Worm (Caenorhabditis elegans) whole organism, young adult: Measurements from ENCODE around the gene ttr-30.

Source experiments
- B0336.3 ChIP-seq: fragments of 200-800 bp; sonication (Bioruptor generic); IDR thresholded peaks from 2 replicates; pipeline ENCODE4 v1.3.6; 2022; ENCODE audit warnings: missing genetic modification characterization, missing compliant biosample characterization
- C17E4.6 ChIP-seq: fragments of 200-800 bp; sonication (Bioruptor generic); IDR thresholded peaks from 2 replicates; pipeline ENCODE4 v1.3.6; 2022; ENCODE audit warnings: missing genetic modification reagents, missing genetic modification characterization, missing compliant biosample characterization
- F10E7.11 ChIP-seq: sonication (generic microtip); optimal IDR thresholded peaks from 2 replicates; lab custom pipeline; 2017; ENCODE audit warnings: mild to moderate bottlenecking, missing genetic modification characterization, moderate library complexity, missing compliant biosample characterization
- F23B12.7 ChIP-seq: sonication (generic microtip); optimal IDR thresholded peaks from 2 replicates; lab custom pipeline; 2017; ENCODE audit warnings: missing genetic modification characterization, mild to moderate bottlenecking, missing compliant biosample characterization, antibody characterized with exemption, moderate library complexity; ENCODE audit not compliant: insufficient read depth
- F37B4.10 ChIP-seq: fragments of 200-800 bp; sonication (Bioruptor generic); IDR thresholded peaks from 2 replicates; pipeline ENCODE4 v1.3.6; 2022; ENCODE audit warnings: missing genetic modification characterization, missing compliant biosample characterization
- K11D2.4 ChIP-seq: fragments of 200-800 bp; sonication (Bioruptor generic); IDR thresholded peaks from 2 replicates; pipeline ENCODE4 v1.3.6; 2022; ENCODE audit warnings: missing genetic modification reagents, missing genetic modification characterization, missing compliant biosample characterization
- K12H6.12 ChIP-seq: fragments of 200-800 bp; sonication (Bioruptor generic); optimal IDR thresholded peaks from 2 replicates; lab custom pipeline; 2018; ENCODE audit warnings: mild to moderate bottlenecking, missing genetic modification characterization, missing compliant biosample characterization
- T07F8.4 ChIP-seq: sonication (generic microtip); optimal IDR thresholded peaks from 2 replicates; lab custom pipeline; 2016; ENCODE audit warnings: mild to moderate bottlenecking, missing genetic modification characterization, moderate library complexity, missing compliant biosample characterization
- Y67H2A.10 ChIP-seq: fragments of 200-800 bp; sonication (Bioruptor generic); conservative IDR thresholded peaks from 2 replicates; pipeline ENCODE4 v1.3.6; 2022; ENCODE audit warnings: missing genetic modification reagents, missing genetic modification characterization, missing compliant biosample characterization
- Y79H2A.3 ChIP-seq: fragments of 200-800 bp; sonication (Bioruptor generic); conservative IDR thresholded peaks from 2 replicates; pipeline ENCODE4 v1.3.6; 2022; ENCODE audit warnings: missing genetic modification reagents, missing genetic modification characterization, missing compliant biosample characterization
- ZK185.1 ChIP-seq: sonication (generic microtip); optimal IDR thresholded peaks from 2 replicates; lab custom pipeline; 2016; ENCODE audit warnings: mild to moderate bottlenecking, missing genetic modification characterization, missing compliant biosample characterization; ENCODE audit not compliant: poor library complexity, severe bottlenecking
- akir-1 ChIP-seq: fragments of 200-800 bp; sonication (Bioruptor generic); optimal IDR thresholded peaks from 2 replicates; lab custom pipeline; 2018; ENCODE audit warnings: mild to moderate bottlenecking, missing genetic modification characterization, moderate library complexity, missing compliant biosample characterization
- bed-1 ChIP-seq: fragments of 200-800 bp; sonication (Bioruptor generic); IDR thresholded peaks from 2 replicates; pipeline ENCODE4 v1.3.6; 2022; ENCODE audit warnings: missing genetic modification reagents, missing genetic modification characterization, missing compliant biosample characterization
- ccch-3 ChIP-seq: fragments of 200-800 bp; sonication (Bioruptor generic); optimal IDR thresholded peaks from 2 replicates; lab custom pipeline; 2018; ENCODE audit warnings: mild to moderate bottlenecking, missing genetic modification characterization, missing compliant biosample characterization
- cebp-1 ChIP-seq, 2 experiments: fragments of 200-800 bp in 1 of 2; sonication (Bioruptor generic) in 1 of 2; sonication (generic microtip) in 1 of 2; IDR thresholded peaks in 1 of 2; optimal IDR thresholded peaks in 1 of 2; 2 replicates each; pipeline versions ENCODE4 v1.3.6 to Lab custom; 2017 to 2022; ENCODE audit warnings: missing compliant biosample characterization in 2 of 2, missing genetic modification characterization in 2 of 2, mild to moderate bottlenecking in 1 of 2, missing genetic modification reagents in 1 of 2, moderate library complexity in 1 of 2
- ceh-40 ChIP-seq: fragments of 200-800 bp; sonication (Bioruptor generic); IDR thresholded peaks from 2 replicates; pipeline ENCODE4 v1.3.6; 2022; ENCODE audit warnings: missing genetic modification characterization, missing compliant biosample characterization
- chd-7 ChIP-seq: sonication (generic microtip); optimal IDR thresholded peaks from 2 replicates; lab custom pipeline; 2016; ENCODE audit warnings: mild to moderate bottlenecking, missing genetic modification characterization, moderate library complexity, missing compliant biosample characterization
- die-1 ChIP-seq: sonication (generic microtip); optimal IDR thresholded peaks from 2 replicates; lab custom pipeline; 2016; ENCODE audit warnings: missing genotype, mild to moderate bottlenecking, missing genetic modification characterization, missing compliant biosample characterization
- fkh-3 ChIP-seq: sonication (generic microtip); optimal IDR thresholded peaks from 2 replicates; lab custom pipeline; 2016; ENCODE audit warnings: mild to moderate bottlenecking, missing genetic modification characterization, missing compliant biosample characterization
- him-1 ChIP-seq: sonication (generic microtip); optimal IDR thresholded peaks from 2 replicates; lab custom pipeline; 2016; ENCODE audit warnings: missing genotype, missing genetic modification reagents, missing genetic modification characterization, missing compliant biosample characterization
- hmg-1.2 ChIP-seq: fragments of 200-800 bp; sonication (Bioruptor generic); IDR thresholded peaks from 2 replicates; pipeline ENCODE4 v1.3.6; 2022; ENCODE audit warnings: missing genetic modification reagents, missing genetic modification characterization, missing compliant biosample characterization
- hmg-20 ChIP-seq: fragments of 200-800 bp; sonication (Bioruptor generic); IDR thresholded peaks from 2 replicates; pipeline ENCODE4 v1.3.6; 2022; ENCODE audit warnings: missing genetic modification reagents, missing genetic modification characterization, missing compliant biosample characterization
- hsf-1 ChIP-seq: fragments of 200-800 bp; sonication (Bioruptor generic); IDR thresholded peaks from 2 replicates; pipeline ENCODE4 v1.3.6; 2022; ENCODE audit warnings: missing genetic modification reagents, missing genetic modification characterization, missing compliant biosample characterization
- lag-1 ChIP-seq: fragments of 200-800 bp; sonication (Bioruptor generic); IDR thresholded peaks from 2 replicates; pipeline ENCODE4 v1.3.6; 2022; ENCODE audit warnings: missing genetic modification reagents, missing genetic modification characterization, missing compliant biosample characterization
- let-526 ChIP-seq: fragments of 200-800 bp; sonication (Bioruptor generic); IDR thresholded peaks from 2 replicates; pipeline ENCODE4 v1.3.6; 2022; ENCODE audit warnings: missing genetic modification reagents, missing genetic modification characterization, missing compliant biosample characterization
- let-607 ChIP-seq, 2 experiments: fragments of 200-800 bp in 1 of 2; sonication (Bioruptor generic) in 1 of 2; sonication (generic microtip) in 1 of 2; optimal IDR thresholded peaks; 2 replicates each; lab custom pipeline; 2016 to 2018; ENCODE audit warnings: mild to moderate bottlenecking in 2 of 2, missing compliant biosample characterization in 2 of 2, missing genetic modification characterization in 2 of 2, moderate library complexity in 2 of 2, missing genotype in 1 of 2
- lin-40 ChIP-seq: sonication (generic microtip); optimal IDR thresholded peaks from 2 replicates; lab custom pipeline; 2016; ENCODE audit warnings: missing genetic modification characterization, mild to moderate bottlenecking, missing compliant biosample characterization, missing genotype, missing genetic modification reagents
- lir-1 ChIP-seq: fragments of 200-800 bp; sonication (Bioruptor generic); conservative IDR thresholded peaks from 2 replicates; pipeline ENCODE4 v1.3.6; 2022; ENCODE audit warnings: missing genetic modification reagents, missing genetic modification characterization, missing compliant biosample characterization
- madf-3 ChIP-seq: fragments of 200-800 bp; sonication (Bioruptor generic); IDR thresholded peaks from 2 replicates; pipeline ENCODE4 v1.3.6; 2022; ENCODE audit warnings: missing genetic modification reagents, missing genetic modification characterization, missing compliant biosample characterization
- madf-6 ChIP-seq: fragments of 200-800 bp; sonication (Bioruptor generic); IDR thresholded peaks from 2 replicates; pipeline ENCODE4 v1.3.6; 2022; ENCODE audit warnings: missing genetic modification reagents, missing genetic modification characterization, missing compliant biosample characterization
- mes-4 ChIP-seq: sonication (generic microtip); optimal IDR thresholded peaks from 2 replicates; lab custom pipeline; 2016; ENCODE audit warnings: missing genotype, missing genetic modification characterization, missing compliant biosample characterization
- nhr-179 ChIP-seq: sonication (generic microtip); optimal IDR thresholded peaks from 2 replicates; lab custom pipeline; 2016; ENCODE audit warnings: mild to moderate bottlenecking, missing genetic modification characterization, missing compliant biosample characterization
- sdz-38 ChIP-seq: sonication (generic microtip); optimal IDR thresholded peaks from 2 replicates; lab custom pipeline; 2016; ENCODE audit warnings: missing genotype, missing genetic modification characterization, missing compliant biosample characterization
- snpc-1.1 ChIP-seq: sonication (generic microtip); optimal IDR thresholded peaks from 2 replicates; lab custom pipeline; 2017; ENCODE audit warnings: missing genetic modification characterization, mild to moderate bottlenecking, missing compliant biosample characterization, antibody characterized with exemption, moderate library complexity, missing genotype, missing genetic modification reagents; ENCODE audit not compliant: insufficient read depth
- snpc-4 ChIP-seq, 5 experiments: fragments of 150-350 bp in 1 of 5; sonication (generic microtip) in 4 of 5; optimal IDR thresholded peaks; 2 replicates each; lab custom pipeline; 2014 to 2018; ENCODE audit warnings: missing genetic modification characterization in 5 of 5, missing biosample characterization in 3 of 5, antibody characterized with exemption in 2 of 5, mild to moderate bottlenecking in 2 of 5, missing compliant biosample characterization in 2 of 5, missing genotype in 2 of 5, moderate library complexity in 2 of 5, missing genetic modification reagents in 1 of 5
- xnd-1 ChIP-seq: sonication (generic microtip); optimal IDR thresholded peaks from 2 replicates; lab custom pipeline; 2016; ENCODE audit warnings: missing genotype, missing genetic modification reagents, missing genetic modification characterization, missing compliant biosample characterization
- zfh-2 ChIP-seq: fragments of 200-800 bp; sonication (Bioruptor generic); conservative IDR thresholded peaks from 2 replicates; pipeline ENCODE4 v1.3.6; 2022; ENCODE audit warnings: missing genetic modification reagents, missing genetic modification characterization, missing compliant biosample characterization
- zim-3 ChIP-seq: sonication (generic microtip); optimal IDR thresholded peaks from 2 replicates; lab custom pipeline; 2017; ENCODE audit warnings: mild to moderate bottlenecking, missing genetic modification characterization, moderate library complexity, missing compliant biosample characterization
- ztf-26 ChIP-seq: sonication (generic microtip); optimal IDR thresholded peaks from 2 replicates; lab custom pipeline; 2017; ENCODE audit warnings: missing genetic modification characterization, missing compliant biosample characterization
- ztf-3 ChIP-seq: fragments of 200-800 bp; sonication (Bioruptor generic); optimal IDR thresholded peaks from 2 replicates; lab custom pipeline; 2018; ENCODE audit warnings: mild to moderate bottlenecking, missing genetic modification characterization, missing compliant biosample characterization

ttr-30 gene

ce11 chrX:7330685-7331196 is at the start of gene ttr-30:
TSS of gene ttr-30 (plus strand) at chrX:7330949.
- TF ChIP-seq ztf-26 (peak; percentile 5), hmg-20 (GFP tag; lab: Robert Waterston, UW) (no peak), F23B12.7 (no peak)

ce11 chrX:7281347-7281746 is 49.4 kb upstream of the ttr-30 start:
- TF ChIP-seq K12H6.12 (tag; lab: Kevin White, UChicago) (peak; percentile 3), xnd-1 (tag; lab: Kevin White, UChicago) (no peak), zfh-2 (GFP tag; lab: Robert Waterston, UW) (peak; percentile 52)

ce11 chrX:7283136-7283535 is 47.6 kb upstream of the ttr-30 start:
- no peak for TF ChIP-seq ztf-3 (GFP tag; lab: Kevin White, UChicago)
- no peak for TF ChIP-seq madf-6 (GFP tag; lab: Robert Waterston, UW)
- no peak for TF ChIP-seq let-526
- TF ChIP-seq C17E4.6 (GFP tag; lab: Robert Waterston, UW) = no peak
- no peak for TF ChIP-seq mes-4
- TF ChIP-seq hsf-1 (GFP tag; lab: Robert Waterston, UW) = no peak
- no peak for TF ChIP-seq ccch-3 (GFP tag; lab: Kevin White, UChicago)
- no peak for TF ChIP-seq K11D2.4 (GFP tag; lab: Robert Waterston, UW)
- TF ChIP-seq lir-1 = no peak
- TF ChIP-seq let-607 (tag; optimal IDR thresholded peaks at IDR 0.05; lab: Kevin White, UChicago) = no peak
- no peak for TF ChIP-seq F10E7.11
- TF ChIP-seq snpc-1.1 (tag; lab: Kevin White, UChicago) = no peak
- no peak for TF ChIP-seq ceh-40 (GFP tag; lab: Robert Waterston, UW)
- TF ChIP-seq bed-1 (GFP tag; lab: Robert Waterston, UW) = no peak
- no peak for TF ChIP-seq Y67H2A.10 (GFP tag; lab: Robert Waterston, UW)
- no peak for TF ChIP-seq chd-7
- TF ChIP-seq madf-3 (GFP tag; lab: Robert Waterston, UW) = no peak
- no peak for TF ChIP-seq fkh-3
- TF ChIP-seq him-1 (tag; lab: Kevin White, UChicago) = no peak

- TF ChIP-seq K12H6.12 (tag; lab: Kevin White, UChicago) (peak; percentile 74), hmg-1.2 (GFP tag; lab: Robert Waterston, UW) (peak; percentile 10; the same call in 1 of the 2 replicates), cebp-1 (GFP tag; IDR thresholded peaks at IDR 0.05; lab: Robert Waterston, UW) (no peak), cebp-1 (tag; optimal IDR thresholded peaks at IDR 0.05; lab: Kevin White, UChicago) (peak; percentile 72), ceh-40 (GFP tag; lab: Robert Waterston, UW) (no peak), lin-40 (peak; percentile 46), hmg-20 (GFP tag; lab: Robert Waterston, UW) (no peak)
- TF ChIP-seq, all 124 proteins: peak for 4
These were observed 46.0 kb upstream of the ttr-30 start for ce11 chrX:7284724-7285184.

ce11 chrX:7289565-7289964 is 41.2 kb upstream of the ttr-30 start:
- TF ChIP-seq akir-1 (GFP tag; lab: Kevin White, UChicago) (no peak), sdz-38 (no peak), ZK185.1 (tag; lab: Kevin White, UChicago) (no peak), snpc-4 (GFP tag; optimal IDR thresholded peaks at IDR 0.05; lab: Kevin White, UChicago) (no peak), snpc-4 (tag; optimal IDR thresholded peaks at IDR 0.05; lab: Kevin White, UChicago) (no peak), let-526 (no peak), die-1 (tag; lab: Kevin White, UChicago) (no peak), madf-3 (GFP tag; lab: Robert Waterston, UW) (no peak), F37B4.10 (GFP tag; lab: Robert Waterston, UW) (no peak), ztf-3 (GFP tag; lab: Kevin White, UChicago) (no peak), zim-3 (no peak), xnd-1 (tag; lab: Kevin White, UChicago) (no peak), Y79H2A.3 (no peak), hsf-1 (GFP tag; lab: Robert Waterston, UW) (no peak), B0336.3 (GFP tag; lab: Robert Waterston, UW) (no peak), nhr-179 (tag; lab: Kevin White, UChicago) (no peak), C17E4.6 (GFP tag; lab: Robert Waterston, UW) (no peak), T07F8.4 (tag; lab: Kevin White, UChicago) (no peak), lag-1 (no peak)
